Worm (Caenorhabditis elegans): ENCODE data around the gene F53C3.11.

DNA sequence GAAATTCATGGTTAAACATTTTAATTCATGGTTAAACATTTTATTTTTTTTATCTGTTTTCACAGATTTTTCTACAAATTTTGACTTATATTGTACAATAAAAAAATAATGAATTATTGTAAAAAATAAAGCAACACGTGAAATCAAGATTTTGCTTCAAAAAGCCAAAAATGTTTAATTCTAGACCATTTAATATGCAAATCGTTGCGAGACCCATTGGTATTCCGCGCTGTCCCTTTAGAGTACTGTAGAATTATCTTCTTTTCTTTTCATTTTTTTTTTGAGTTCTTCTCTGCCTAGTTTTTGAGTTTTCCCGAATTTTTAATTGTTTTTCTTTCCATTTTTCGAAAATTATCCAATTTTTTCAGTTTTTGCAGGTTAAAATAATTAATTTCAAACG is 27.6 kb upstream of the F53C3.11 start, which contains the start of gene Y14H12B.1:
- TF ChIP-seq Y105C5A.15 (GFP tag; IDR thresholded peaks at IDR 0.05), result no peak
- TF ChIP-seq aha-1 (tag), result no peak

Data from whole organism, L4 larva.